Worm (Caenorhabditis elegans): Measurements from ENCODE around the gene K07C5.9.

K07C5.9 gene

ce11 chrV:10371177-10371576 lies 21.2 kb upstream of the K07C5.9 start (continued):
- TF ChIP-seq saeg-2 (GFP tag; IDR thresholded peaks at IDR 0.05): no peak
- no peak for TF ChIP-seq ceh-20 (GFP tag; IDR thresholded peaks at IDR 0.05)

ce11 chrV:10368256-10368655 lies 18.3 kb upstream of the K07C5.9 start, which contains the start of gene sri-20:
Gene sri-20 (plus strand): TSS chrV:10368556.
- TF ChIP-seq lin-13 (GFP tag; optimal IDR thresholded peaks at IDR 0.05) (no peak), F49E8.2 (tag; optimal IDR thresholded peaks at IDR 0.05; ENCODE audit: borderline replicate concordance) (no peak), jun-1 (tag; optimal IDR thresholded peaks at IDR 0.05) (no peak), mxl-3 (GFP tag; optimal IDR thresholded peaks at IDR 0.05) (no peak), tag-97 (GFP tag; IDR thresholded peaks at IDR 0.05) (no peak), lim-7 (GFP tag; IDR thresholded peaks at IDR 0.05) (no peak), hmg-1.1 (GFP tag; IDR thresholded peaks at IDR 0.05) (no peak), Y105C5A.15 (GFP tag; IDR thresholded peaks at IDR 0.05) (no peak), hlh-11 (tag; optimal IDR thresholded peaks at IDR 0.05) (no peak), nhr-6 (tag; optimal IDR thresholded peaks at IDR 0.05) (no peak), nhr-237 (tag; optimal IDR thresholded peaks at IDR 0.05) (no peak), arid-1 (GFP tag; conservative IDR thresholded peaks at IDR 0.05) (no peak), dve-1 (tag; optimal IDR thresholded peaks at IDR 0.05; ENCODE audit: insufficient read depth) (no peak), ces-1 (GFP tag; optimal IDR thresholded peaks at IDR 0.05) (no peak), lsy-2 (tag; optimal IDR thresholded peaks at IDR 0.05) (no peak), lin-29 (GFP tag; IDR thresholded peaks at IDR 0.05) (no peak), nhr-77 (tag; optimal IDR thresholded peaks at IDR 0.05) (no peak), dmd-9 (GFP tag; IDR thresholded peaks at IDR 0.05) (no peak), hif-1 (tag; optimal IDR thresholded peaks at IDR 0.05) (no peak), unc-62 (GFP tag; optimal IDR thresholded peaks at IDR 0.05 in 1 of 2) (no peak), unc-62 (tag; optimal IDR thresholded peaks at IDR 0.05) (no peak)

- TF ChIP-seq ztf-11 (tag; optimal IDR thresholded peaks at IDR 0.05) (no peak), nhr-102 (tag; optimal IDR thresholded peaks at IDR 0.05) (no peak), snpc-4 (tag; optimal IDR thresholded peaks at IDR 0.05) (no peak), unc-62 (GFP tag; optimal IDR thresholded peaks at IDR 0.05 in 1 of 2) (peak in 1 of 2 experiments; percentile 93), unc-62 (tag; optimal IDR thresholded peaks at IDR 0.05) (no peak)
Observed at ce11 chrV:10363834-10364233, 13.9 kb upstream of the K07C5.9 start.

- TF ChIP-seq nhr-6 (tag; optimal IDR thresholded peaks at IDR 0.05): peak; percentile 65
- TF ChIP-seq nhr-28 (tag; optimal IDR thresholded peaks at IDR 0.05): peak; percentile 38
- no peak for TF ChIP-seq daf-8 (GFP tag; IDR thresholded peaks at IDR 0.05)
- no peak for TF ChIP-seq unc-39 (tag; optimal IDR thresholded peaks at IDR 0.05)
- TF ChIP-seq fos-1 (tag; optimal IDR thresholded peaks at IDR 0.05): no peak
- peak; percentile 46 for TF ChIP-seq rbr-2 (tag; optimal IDR thresholded peaks at IDR 0.05)
- no peak for TF ChIP-seq zip-11 (GFP tag; IDR thresholded peaks at IDR 0.05)
- no peak for TF ChIP-seq madf-9 (GFP tag; conservative IDR thresholded peaks at IDR 0.05)
- peak; percentile 41; the same call in 1 of the 2 replicates for TF ChIP-seq hmg-1.1 (GFP tag; IDR thresholded peaks at IDR 0.05)
- peak; percentile 97 for TF ChIP-seq aha-1 (tag)
- peak; percentile 93 for TF ChIP-seq hlh-30 (tag; optimal IDR thresholded peaks at IDR 0.05; ENCODE audit: insufficient read depth)
- peak; percentile 66 for TF ChIP-seq lin-13 (GFP tag; optimal IDR thresholded peaks at IDR 0.05)
- peak; percentile 13 for TF ChIP-seq ztf-7 (tag; optimal IDR thresholded peaks at IDR 0.05)
- no peak for TF ChIP-seq lin-15B (tag; optimal IDR thresholded peaks at IDR 0.05)
- TF ChIP-seq skn-1 (tag; optimal IDR thresholded peaks at IDR 0.05): no peak
- peak; percentile 81 for TF ChIP-seq dpl-1 (GFP tag; optimal IDR thresholded peaks at IDR 0.05)
- TF ChIP-seq nhr-25 (tag; optimal IDR thresholded peaks at IDR 0.05; ENCODE audit: borderline replicate concordance, insufficient read depth): peak; percentile 25
- TF ChIP-seq nhr-237 (tag; optimal IDR thresholded peaks at IDR 0.05): no peak
- peak; percentile 89 for TF ChIP-seq lin-38 (GFP tag; IDR thresholded peaks at IDR 0.05)
- peak; percentile 89 for TF ChIP-seq mes-2 (tag; optimal IDR thresholded peaks at IDR 0.05; ENCODE audit: poor library complexity, severe bottlenecking)
- TF ChIP-seq lsy-2 (tag; optimal IDR thresholded peaks at IDR 0.05): peak in 1 of 2 experiments; percentile 72
- no peak for TF ChIP-seq ztf-11 (tag; optimal IDR thresholded peaks at IDR 0.05)
- TF ChIP-seq ctbp-1 (GFP tag; IDR thresholded peaks at IDR 0.05): no peak
- TF ChIP-seq daf-16 (GFP tag; optimal IDR thresholded peaks at IDR 0.05): no peak
- TF ChIP-seq daf-16 (tag; optimal IDR thresholded peaks at IDR 0.05): peak; percentile 42
- TF ChIP-seq nhr-111 (GFP tag; optimal IDR thresholded peaks at IDR 0.05): no peak
- TF ChIP-seq jun-1 (tag; optimal IDR thresholded peaks at IDR 0.05): no peak
- no peak for TF ChIP-seq snpc-4 (tag; optimal IDR thresholded peaks at IDR 0.05)
Observed at ce11 chrV:10361830-10362397, 12.0 kb upstream of the K07C5.9 start, which contains the start of gene cash-1. Gene cash-1 (plus strand): TSS chrV:10362261.
